Fruit fly (Drosophila melanogaster) whole organism, embryonic: Measurements from ENCODE around the gene Fancd2.

Experiments
- Aef1 ChIP-seq: fragments of 200-800 bp; sonication (Bioruptor generic); IDR thresholded peaks from 3 replicates; pipeline ENCODE4 v1.3.6; 2022; ENCODE audit warnings: missing biosample characterization, missing genetic modification characterization
- Atf-2 ChIP-seq: fragments of 200-800 bp; sonication (Bioruptor generic); optimal IDR thresholded peaks from 2 replicates; lab custom pipeline; 2016; ENCODE audit warnings: missing biosample characterization, missing genetic modification characterization
- BEAF-32 ChIP-seq: fragments of 200-800 bp; sonication (Bioruptor generic); optimal IDR thresholded peaks from 3 replicates; lab custom pipeline; 2017; ENCODE audit warnings: missing biosample characterization, missing genetic modification characterization, mild to moderate bottlenecking, moderate library complexity, missing genetic modification reagents
- CG10462 ChIP-seq: fragments of 200-800 bp; sonication (Bioruptor generic); optimal IDR thresholded peaks from 2 replicates; lab custom pipeline; 2016; ENCODE audit warnings: missing biosample characterization, missing genetic modification characterization
- CG10565 ChIP-seq: fragments of 200-800 bp; sonication (Bioruptor generic); optimal IDR thresholded peaks from 3 replicates; lab custom pipeline; 2016; ENCODE audit warnings: missing biosample characterization, mild to moderate bottlenecking, missing genetic modification characterization
- CG12104 ChIP-seq: fragments of 200-800 bp; sonication (Bioruptor generic); optimal IDR thresholded peaks from 3 replicates; lab custom pipeline; 2016; ENCODE audit warnings: missing biosample characterization, missing genetic modification characterization
- CG12659 ChIP-seq: fragments of 200-800 bp; sonication (Bioruptor generic); optimal IDR thresholded peaks from 3 replicates; lab custom pipeline; 2017; ENCODE audit warnings: mild to moderate bottlenecking, missing biosample characterization, missing genetic modification reagents, missing genetic modification characterization
- CG13296 ChIP-seq: fragments of 200-800 bp; sonication (Bioruptor generic); optimal IDR thresholded peaks from 3 replicates; lab custom pipeline; 2018; ENCODE audit warnings: missing biosample characterization, mild to moderate bottlenecking, missing genetic modification characterization
- CG15011 ChIP-seq: fragments of 200-800 bp; sonication (Bioruptor generic); optimal IDR thresholded peaks from 3 replicates; lab custom pipeline; 2018; ENCODE audit warnings: missing biosample characterization, mild to moderate bottlenecking, missing genetic modification characterization
- CG15601 ChIP-seq: fragments of 200-800 bp; sonication (Bioruptor generic); optimal IDR thresholded peaks from 3 replicates; lab custom pipeline; 2019; ENCODE audit warnings: missing biosample characterization, mild to moderate bottlenecking, missing genetic modification characterization, moderate library complexity
- CG17568 ChIP-seq: fragments of 200-800 bp; sonication (Bioruptor generic); optimal IDR thresholded peaks from 2 replicates; lab custom pipeline; 2018; ENCODE audit warnings: missing biosample characterization, mild to moderate bottlenecking, missing genetic modification characterization, moderate library complexity
- CG18262 ChIP-seq: fragments of 200-800 bp; optimal IDR thresholded peaks from 3 replicates; lab custom pipeline; 2019; ENCODE audit warnings: missing biosample characterization, mild to moderate bottlenecking, missing genetic modification characterization, moderate library complexity
- CG2678 ChIP-seq: fragments of 200-800 bp; sonication (Bioruptor generic); optimal IDR thresholded peaks from 3 replicates; lab custom pipeline; 2019; ENCODE audit warnings: missing biosample characterization, mild to moderate bottlenecking, missing genetic modification characterization, moderate library complexity
- CG32767 ChIP-seq: fragments of 200-800 bp; sonication (Bioruptor generic); IDR thresholded peaks from 2 replicates; pipeline ENCODE4 v1.3.6; 2022; ENCODE audit warnings: missing biosample characterization, missing genetic modification characterization
- CG34224 ChIP-seq: fragments of 200-800 bp; sonication (Bioruptor generic); IDR thresholded peaks from 3 replicates; pipeline ENCODE4 v1.3.6; 2022; ENCODE audit warnings: missing biosample characterization, missing genetic modification characterization; ENCODE audit not compliant: partially characterized antibody
- CG34376 ChIP-seq: fragments of 200-800 bp; sonication (Bioruptor generic); optimal IDR thresholded peaks from 2 replicates; lab custom pipeline; 2018; ENCODE audit warnings: missing biosample characterization, mild to moderate bottlenecking, missing genetic modification characterization
- CG42726 ChIP-seq: fragments of 200-800 bp; sonication (Bioruptor generic); IDR thresholded peaks from 2 replicates; pipeline ENCODE4 v1.3.6; 2022; ENCODE audit warnings: missing biosample characterization, missing genetic modification characterization; ENCODE audit not compliant: partially characterized antibody
- CG4854 ChIP-seq: fragments of 200-800 bp; sonication (Bioruptor generic); optimal IDR thresholded peaks from 2 replicates; lab custom pipeline; 2016; ENCODE audit warnings: missing biosample characterization, missing genetic modification characterization, inconsistent platforms
- CG7786 ChIP-seq: fragments of 200-800 bp; sonication (Bioruptor generic); optimal IDR thresholded peaks from 2 replicates; lab custom pipeline; 2016; ENCODE audit warnings: missing biosample characterization, missing genetic modification characterization
- CG8924 ChIP-seq: fragments of 200-800 bp; optimal IDR thresholded peaks from 3 replicates; lab custom pipeline; 2019; ENCODE audit warnings: missing biosample characterization, mild to moderate bottlenecking, missing genetic modification characterization, moderate library complexity
- CG9876 ChIP-seq: fragments of 200-800 bp; sonication (Bioruptor generic); optimal IDR thresholded peaks from 2 replicates; lab custom pipeline; 2016; ENCODE audit warnings: missing biosample characterization, missing genetic modification characterization
- CTCF ChIP-seq: fragments of 200-800 bp; sonication (Bioruptor generic); optimal IDR thresholded peaks from 2 replicates; lab custom pipeline; 2017; ENCODE audit warnings: missing biosample characterization, mild to moderate bottlenecking, missing genetic modification characterization, moderate library complexity
- Dfd ChIP-seq, 2 experiments: fragments of >200 bp; optimal IDR thresholded peaks; 2 replicates each; lab custom pipeline; 2017; ENCODE audit warnings: missing biosample characterization in 2 of 2, missing genetic modification characterization in 2 of 2
- E2f2 ChIP-seq: fragments of 200-800 bp; sonication (Bioruptor generic); IDR thresholded peaks from 2 replicates; pipeline ENCODE4 v1.3.6; 2022; ENCODE audit warnings: missing biosample characterization, missing genetic modification characterization
- Eip74EF ChIP-seq, 2 experiments: fragments of 200-800 bp in 1 of 2; fragments of >200 bp in 1 of 2; sonication (Bioruptor generic) in 1 of 2; optimal IDR thresholded peaks; 2 replicates each; lab custom pipeline; 2017 to 2019; ENCODE audit warnings: missing biosample characterization in 2 of 2, missing genetic modification characterization in 2 of 2, mild to moderate bottlenecking in 1 of 2, moderate library complexity in 1 of 2
- Ets97D ChIP-seq: fragments of 200-800 bp; sonication (Bioruptor generic); optimal IDR thresholded peaks from 3 replicates; lab custom pipeline; 2016; ENCODE audit warnings: missing biosample characterization, missing genetic modification characterization
- Fer3 ChIP-seq: fragments of 200-800 bp; sonication (Bioruptor generic); optimal IDR thresholded peaks from 2 replicates; lab custom pipeline; 2018; ENCODE audit warnings: missing biosample characterization, mild to moderate bottlenecking, missing genetic modification characterization, moderate library complexity
- HHEX ChIP-seq: fragments of 200-800 bp; sonication (Bioruptor generic); optimal IDR thresholded peaks from 3 replicates; lab custom pipeline; 2017; ENCODE audit warnings: missing biosample characterization, mild to moderate bottlenecking, missing genetic modification characterization, missing genetic modification reagents
- Jarid2 ChIP-seq: fragments of 200-800 bp; sonication (Bioruptor generic); optimal IDR thresholded peaks from 3 replicates; lab custom pipeline; 2017; ENCODE audit warnings: mild to moderate bottlenecking, missing biosample characterization, missing genetic modification reagents, missing genetic modification characterization
- NC2α ChIP-seq: fragments of 200-800 bp; sonication (Bioruptor generic); optimal IDR thresholded peaks from 2 replicates; lab custom pipeline; 2016; ENCODE audit warnings: missing biosample characterization, missing genetic modification characterization
- Nf-YB ChIP-seq: fragments of 200-800 bp; sonication (Bioruptor generic); optimal IDR thresholded peaks from 3 replicates; lab custom pipeline; 2019; ENCODE audit warnings: missing biosample characterization, mild to moderate bottlenecking, missing genetic modification characterization, moderate library complexity
- Nf-YC ChIP-seq: fragments of 200-800 bp; optimal IDR thresholded peaks from 3 replicates; lab custom pipeline; 2019; ENCODE audit warnings: missing biosample characterization, mild to moderate bottlenecking, missing genetic modification characterization, moderate library complexity
- Oli ChIP-seq: fragments of 200-800 bp; sonication (Bioruptor generic); optimal IDR thresholded peaks from 2 replicates; lab custom pipeline; 2018; ENCODE audit warnings: missing biosample characterization, mild to moderate bottlenecking, missing genetic modification characterization, moderate library complexity
- chif ChIP-seq, 2 experiments: fragments of 200-800 bp; sonication (Bioruptor generic); optimal IDR thresholded peaks; 3 replicates each; lab custom pipeline; 2016; ENCODE audit warnings: missing biosample characterization in 2 of 2, missing genetic modification characterization in 2 of 2
- ci ChIP-seq: fragments of 200-800 bp; sonication (Bioruptor generic); IDR thresholded peaks from 3 replicates; pipeline ENCODE4 v1.3.6; 2022; ENCODE audit warnings: missing biosample characterization, missing genetic modification characterization
- crc ChIP-seq: fragments of 200-800 bp; sonication (Bioruptor generic); optimal IDR thresholded peaks from 2 replicates; lab custom pipeline; 2016; ENCODE audit warnings: missing biosample characterization, missing genetic modification characterization
- dysf ChIP-seq: fragments of 200-800 bp; sonication (Bioruptor generic); IDR thresholded peaks from 3 replicates; pipeline ENCODE4 v1.3.6; 2022; ENCODE audit warnings: missing biosample characterization, missing genetic modification characterization
- exex ChIP-seq: fragments of 200-800 bp; sonication (Bioruptor generic); optimal IDR thresholded peaks from 4 replicates; lab custom pipeline; 2018; ENCODE audit warnings: missing biosample characterization, mild to moderate bottlenecking, missing genetic modification characterization, moderate library complexity
- grn ChIP-seq: fragments of 200-800 bp; sonication (Bioruptor generic); optimal IDR thresholded peaks from 3 replicates; lab custom pipeline; 2017; ENCODE audit warnings: missing biosample characterization, missing genetic modification characterization
- klu ChIP-seq: fragments of 200-800 bp; sonication (Bioruptor generic); IDR thresholded peaks from 2 replicates; pipeline ENCODE4 v1.3.6; 2022; ENCODE audit warnings: missing biosample characterization, missing genetic modification characterization
- knrl ChIP-seq: fragments of 200-800 bp; sonication (Bioruptor generic); IDR thresholded peaks from 3 replicates; pipeline ENCODE4 v1.3.6; 2022; ENCODE audit warnings: missing biosample characterization, missing genetic modification characterization; ENCODE audit not compliant: partially characterized antibody
- maf-S ChIP-seq: fragments of 200-800 bp; sonication (Bioruptor generic); optimal IDR thresholded peaks from 2 replicates; lab custom pipeline; 2016; ENCODE audit warnings: missing biosample characterization, missing genetic modification characterization
- nmo ChIP-seq: fragments of 200-800 bp; sonication (Bioruptor generic); optimal IDR thresholded peaks from 2 replicates; lab custom pipeline; 2018; ENCODE audit warnings: missing biosample characterization, mild to moderate bottlenecking, missing genetic modification characterization, moderate library complexity
- org-1 ChIP-seq: fragments of 200-800 bp; sonication (Bioruptor generic); optimal IDR thresholded peaks from 2 replicates; lab custom pipeline; 2017; ENCODE audit warnings: missing biosample characterization, missing genetic modification characterization
- otp ChIP-seq: fragments of 200-800 bp; sonication (Bioruptor generic); IDR thresholded peaks from 3 replicates; pipeline ENCODE4, ENCODE4 v1.3.6; 2022; ENCODE audit warnings: missing biosample characterization, missing genetic modification characterization
- pnt ChIP-seq: fragments of 200-800 bp; sonication (Bioruptor generic); optimal IDR thresholded peaks from 3 replicates; lab custom pipeline; 2016; ENCODE audit warnings: missing biosample characterization, missing genetic modification characterization
- psq ChIP-seq: fragments of 200-800 bp; sonication (Bioruptor generic); optimal IDR thresholded peaks from 2 replicates; lab custom pipeline; 2017; ENCODE audit warnings: missing biosample characterization, missing genetic modification characterization
- row ChIP-seq: fragments of 200-800 bp; sonication (Bioruptor generic); IDR thresholded peaks from 3 replicates; pipeline ENCODE4 v1.3.6; 2022; ENCODE audit warnings: missing biosample characterization, missing genetic modification characterization
- sob ChIP-seq: fragments of 200-800 bp; sonication (Bioruptor generic); IDR thresholded peaks from 2 replicates; pipeline ENCODE4 v1.3.6; 2022; ENCODE audit warnings: missing biosample characterization, missing genetic modification characterization
- tll ChIP-seq, 2 experiments: fragments of 200-800 bp in 1 of 2; fragments of >200 bp in 1 of 2; sonication (Bioruptor generic) in 1 of 2; optimal IDR thresholded peaks; 2 replicates each; lab custom pipeline; 2017 to 2019; ENCODE audit warnings: missing biosample characterization in 2 of 2, missing genetic modification characterization in 2 of 2, mild to moderate bottlenecking in 1 of 2, moderate library complexity in 1 of 2

Fancd2 gene

DNA sequence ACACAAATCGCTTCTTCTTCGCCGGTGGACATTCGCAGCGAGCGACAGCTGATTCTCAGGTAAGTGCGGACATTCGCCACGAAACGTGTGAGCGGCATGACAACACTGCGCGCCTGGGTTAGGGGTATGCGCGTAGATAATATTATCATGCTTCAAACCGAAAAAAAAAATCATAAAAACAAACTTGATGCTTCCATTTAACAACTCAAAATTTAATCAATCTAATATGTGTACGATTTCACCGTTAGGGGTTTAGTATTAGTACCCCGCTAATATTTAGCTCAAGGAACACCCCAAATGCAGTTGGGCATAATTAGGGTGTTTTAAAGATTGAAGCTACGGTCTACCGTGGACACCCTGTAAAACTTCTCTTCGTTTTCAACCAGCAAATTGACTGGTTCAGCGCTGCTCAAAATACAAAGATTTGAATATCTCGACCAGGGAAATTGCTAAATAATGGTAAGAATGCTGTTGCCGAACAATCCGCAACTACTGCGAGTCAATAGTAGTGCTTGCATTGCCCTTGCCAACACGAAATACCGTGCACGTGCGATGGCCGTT, 5.9 kb upstream of the Fancd2 start, which contains the start of the genes CG17271 and RpS20 (continued):
- TF ChIP-seq NC2α (GFP tag; lab: Kevin White, UChicago): peak; percentile 91
- TF ChIP-seq klu: peak; percentile 82
- TF ChIP-seq Ets97D (GFP tag; lab: Kevin White, UChicago): peak; percentile 96
- TF ChIP-seq dysf (GFP tag; lab: Robert Waterston, UW): peak; percentile 89
- TF ChIP-seq crc: peak; percentile 94
- peak; percentile 89 for TF ChIP-seq CG2678 (tag; lab: Kevin White, UChicago)
- peak; percentile 86 for TF ChIP-seq CG12104 (GFP tag; lab: Kevin White, UChicago)
- peak; percentile 81 for TF ChIP-seq Nf-YC (tag; lab: Kevin White, UChicago)
- TF ChIP-seq Aef1 (GFP tag; lab: Robert Waterston, UW): peak; percentile 88
- peak; percentile 72 for TF ChIP-seq psq (GFP tag; lab: Kevin White, UChicago)
- TF ChIP-seq CG34376 (GFP tag; lab: Kevin White, UChicago): peak; percentile 90
- TF ChIP-seq Fer3: peak; percentile 86
- peak; percentile 57 for TF ChIP-seq CG10565 (GFP tag; lab: Kevin White, UChicago)
- peak; percentile 93 for TF ChIP-seq nmo
- peak; percentile 95 for TF ChIP-seq CG9876
- no peak for TF ChIP-seq CG34224 (GFP tag; lab: Robert Waterston, UW)
- TF ChIP-seq grn: peak; percentile 72
- peak; percentile 68 for TF ChIP-seq Nf-YB (GFP tag; lab: Kevin White, UChicago)
- peak; percentile 85 for TF ChIP-seq CG17568 (GFP tag; lab: Kevin White, UChicago)
- peak; percentile 38 for TF ChIP-seq CTCF (GFP tag; lab: Kevin White, UChicago)
- peak; percentile 66 for TF ChIP-seq Jarid2 (GFP tag; lab: Kevin White, UChicago)
- peak; percentile 81 for TF ChIP-seq HHEX (GFP tag; lab: Kevin White, UChicago)
- peak; percentile 67 for TF ChIP-seq CG15011 (GFP tag; lab: Kevin White, UChicago)
- TF ChIP-seq BEAF-32 (GFP tag; lab: Kevin White, UChicago): peak; percentile 60
- TF ChIP-seq pnt (GFP tag; lab: Kevin White, UChicago): peak; percentile 94
- peak; percentile 80 for TF ChIP-seq CG13296
- TF ChIP-seq CG12659 (GFP tag; lab: Kevin White, UChicago): peak; percentile 96
- peak; percentile 58 for TF ChIP-seq exex (tag; lab: Kevin White, UChicago)
- TF ChIP-seq knrl: peak; percentile 58; the same call in 1 of the 3 replicates
- TF ChIP-seq CG8924: peak; percentile 88
- TF ChIP-seq org-1: peak; percentile 86
- peak in 1 of 2 experiments; percentile 68 for TF ChIP-seq Eip74EF (GFP tag; optimal IDR thresholded peaks at IDR 0.05; lab: Kevin White, UChicago)
- TF ChIP-seq Dfd (GFP tag; optimal IDR thresholded peaks at IDR 0.05; lab: Kevin White, UChicago): no peak
- peak; percentile 89 for TF ChIP-seq ci (GFP tag; lab: Robert Waterston, UW)
- peak; percentile 92 for TF ChIP-seq otp (GFP tag; lab: Robert Waterston, UW)
- peak; percentile 89 for TF ChIP-seq CG4854 (GFP tag; lab: Kevin White, UChicago)
- peak; percentile 100 for TF ChIP-seq CG15601 (tag; lab: Kevin White, UChicago)
- peak; percentile 96 for TF ChIP-seq CG7786
- TF ChIP-seq CG18262 (tag; lab: Kevin White, UChicago): peak; percentile 79
- peak; percentile 89 to 95 for TF ChIP-seq chif (GFP tag; optimal IDR thresholded peaks at IDR 0.05; lab: Kevin White, UChicago)
- peak; percentile 91 for TF ChIP-seq Atf-2 (GFP tag; lab: Kevin White, UChicago)
- TF ChIP-seq row (GFP tag; lab: Robert Waterston, UW): peak; percentile 96
- peak; percentile 73 for TF ChIP-seq E2f2 (GFP tag; lab: Robert Waterston, UW)
- TF ChIP-seq sob (GFP tag; lab: Robert Waterston, UW): peak; percentile 92
- peak; percentile 83 for TF ChIP-seq CG32767
- peak; percentile 86 for TF ChIP-seq CG10462 (GFP tag; lab: Kevin White, UChicago)
- peak; percentile 74 for TF ChIP-seq Oli (tag; lab: Kevin White, UChicago)
- TF ChIP-seq maf-S (GFP tag; lab: Kevin White, UChicago): peak; percentile 90
- TF ChIP-seq CG42726 (GFP tag; lab: Robert Waterston, UW): no peak
- TF ChIP-seq tll (GFP tag; optimal IDR thresholded peaks at IDR 0.05; lab: Kevin White, UChicago): peak; percentile 14 to 67
